Fruit fly (Drosophila melanogaster) whole organism, wandering third instar larva: ENCODE results near the gene CG11560.
A peak's percentile ranks its signal among the peaks of the same experiment; 100 is the strongest.

Source experiments
- Abd-B ChIP-seq: fragments of >200 bp; optimal IDR thresholded peaks from 2 replicates; lab custom pipeline; 2017; ENCODE audit warnings: missing biosample characterization, missing genetic modification characterization
- CG32264 ChIP-seq: fragments of 200-800 bp; sonication (Bioruptor generic); optimal IDR thresholded peaks from 2 replicates; lab custom pipeline; 2016; ENCODE audit warnings: missing biosample characterization, missing genetic modification characterization
- CG9705 ChIP-seq: fragments of 200-800 bp; sonication (Bioruptor generic); optimal IDR thresholded peaks from 2 replicates; lab custom pipeline; 2018; ENCODE audit warnings: missing biosample characterization, mild to moderate bottlenecking, missing genetic modification characterization
- CrebA ChIP-seq: fragments of 200-800 bp; sonication (Bioruptor generic); optimal IDR thresholded peaks from 2 replicates; lab custom pipeline; 2016; ENCODE audit warnings: missing biosample characterization, mild to moderate bottlenecking, missing genetic modification characterization, borderline replicate concordance
- Dfd ChIP-seq: fragments of >200 bp; optimal IDR thresholded peaks from 2 replicates; lab custom pipeline; 2017; ENCODE audit warnings: missing biosample characterization, missing genetic modification characterization
- Dif ChIP-seq: fragments of 200-275, 200-300 bp; sonication (Bioruptor generic); optimal IDR thresholded peaks from 2 replicates; lab custom pipeline; 2018; ENCODE audit warnings: missing biosample characterization, missing genetic modification characterization; ENCODE audit not compliant: partially characterized antibody
- GATAd ChIP-seq: sonication (Bioruptor generic); optimal IDR thresholded peaks from 2 replicates; lab custom pipeline; 2016; ENCODE audit warnings: missing biosample characterization, missing genetic modification characterization
- HLH106 ChIP-seq: fragments of 200-800 bp; optimal IDR thresholded peaks from 3 replicates; lab custom pipeline; 2019; ENCODE audit warnings: missing biosample characterization, mild to moderate bottlenecking, missing genetic modification characterization, moderate library complexity
- Hnf4 ChIP-seq: fragments of 200-800 bp; sonication (Bioruptor generic); optimal IDR thresholded peaks from 2 replicates; lab custom pipeline; 2016; ENCODE audit warnings: missing biosample characterization, mild to moderate bottlenecking, missing genetic modification characterization
- Hr78 ChIP-seq: fragments of >200 bp; optimal IDR thresholded peaks from 2 replicates; lab custom pipeline; 2017; ENCODE audit warnings: missing biosample characterization, missing genetic modification characterization
- Hr83 ChIP-seq: fragments of 200-300 bp; sonication (Bioruptor generic); optimal IDR thresholded peaks from 2 replicates; lab custom pipeline; 2016; ENCODE audit warnings: missing biosample characterization, mild to moderate bottlenecking, missing genetic modification characterization, moderate library complexity; ENCODE audit not compliant: poor library complexity, severe bottlenecking
- Jra ChIP-seq: sonication (Bioruptor generic); optimal IDR thresholded peaks from 2 replicates; lab custom pipeline; 2016; ENCODE audit warnings: missing biosample characterization, missing genetic modification characterization
- Mio ChIP-seq: sonication (Bioruptor generic); optimal IDR thresholded peaks from 2 replicates; lab custom pipeline; 2016; ENCODE audit warnings: missing biosample characterization, missing genetic modification characterization
- Myc ChIP-seq: fragments of >200 bp; optimal IDR thresholded peaks from 2 replicates; lab custom pipeline; 2017
- N ChIP-seq: fragments of >200 bp; optimal IDR thresholded peaks from 2 replicates; lab custom pipeline; 2018; ENCODE audit warnings: missing biosample characterization, missing external identifiers, missing genetic modification characterization
- OdsH ChIP-seq: fragments of 200-800 bp; sonication (Bioruptor generic); optimal IDR thresholded peaks from 2 replicates; lab custom pipeline; 2016; ENCODE audit warnings: missing biosample characterization, mild to moderate bottlenecking, missing genetic modification characterization
- Rel ChIP-seq, 2 experiments: fragments of 200-800 bp; sonication (Bioruptor generic) in 1 of 2; optimal IDR thresholded peaks; 2 replicates in 1 of 2; 3 replicates in 1 of 2; lab custom pipeline; 2016 to 2019; ENCODE audit warnings: mild to moderate bottlenecking in 2 of 2, missing biosample characterization in 2 of 2, missing genetic modification characterization in 2 of 2, moderate library complexity in 1 of 2
- Vsx2 ChIP-seq: fragments of 200-300, 225-300 bp; sonication (Bioruptor generic); optimal IDR thresholded peaks from 2 replicates; lab custom pipeline; 2018; ENCODE audit warnings: missing biosample characterization, missing genetic modification characterization; ENCODE audit not compliant: partially characterized antibody
- br ChIP-seq: fragments of 200-800 bp; sonication (Bioruptor generic); optimal IDR thresholded peaks from 2 replicates; lab custom pipeline; 2016; ENCODE audit warnings: missing biosample characterization, missing genetic modification characterization
- brk ChIP-seq: fragments of 200-800 bp; sonication (Bioruptor generic); optimal IDR thresholded peaks from 2 replicates; lab custom pipeline; 2016; ENCODE audit warnings: missing biosample characterization, mild to moderate bottlenecking, missing genetic modification characterization
- dl ChIP-seq, 2 experiments: fragments of 175-275, 200-275 bp in 1 of 2; fragments of 200-275 bp in 1 of 2; sonication (Bioruptor generic); optimal IDR thresholded peaks; lab custom pipeline; 2018; ENCODE audit warnings: mild to moderate bottlenecking in 2 of 2, missing biosample characterization in 2 of 2, missing genetic modification characterization in 2 of 2, moderate library complexity in 2 of 2; ENCODE audit not compliant: partially characterized antibody in 2 of 2, insufficient read depth in 1 of 2
- dmrt93B ChIP-seq: fragments of 200-800 bp; sonication (Bioruptor generic); optimal IDR thresholded peaks from 2 replicates; lab custom pipeline; 2018; ENCODE audit warnings: missing biosample characterization, mild to moderate bottlenecking, missing genetic modification characterization
- dsf ChIP-seq: sonication (Bioruptor generic); optimal IDR thresholded peaks from 2 replicates; lab custom pipeline; 2016; ENCODE audit warnings: missing biosample characterization, missing genetic modification characterization, borderline replicate concordance
- ey ChIP-seq: fragments of 200-800 bp; sonication (Bioruptor generic); optimal IDR thresholded peaks from 2 replicates; lab custom pipeline; 2016; ENCODE audit warnings: missing biosample characterization, missing genetic modification characterization
- foxo ChIP-seq, 2 experiments: fragments of 200-800 bp; sonication (Bioruptor generic); optimal IDR thresholded peaks; 2 replicates in 1 of 2; 3 replicates in 1 of 2; lab custom pipeline; 2016 to 2017; ENCODE audit warnings: missing biosample characterization in 2 of 2, missing genetic modification characterization in 2 of 2
- fru ChIP-seq: fragments of 200-800 bp; sonication (Bioruptor generic); optimal IDR thresholded peaks from 3 replicates; lab custom pipeline; 2016; ENCODE audit warnings: missing biosample characterization, mild to moderate bottlenecking, missing genetic modification characterization
- h ChIP-seq: fragments of 200-800 bp; sonication (Bioruptor generic); optimal IDR thresholded peaks from 3 replicates; lab custom pipeline; 2016; ENCODE audit warnings: missing biosample characterization, mild to moderate bottlenecking, missing genetic modification characterization
- jim ChIP-seq: fragments of 175-275, 200-325 bp; sonication (Bioruptor generic); optimal IDR thresholded peaks from 2 replicates; lab custom pipeline; 2016; ENCODE audit warnings: missing biosample characterization, mild to moderate bottlenecking, missing genetic modification characterization
- lola ChIP-seq: fragments of >200 bp; optimal IDR thresholded peaks from 2 replicates; lab custom pipeline; 2017; ENCODE audit warnings: missing biosample characterization, missing genetic modification characterization
- pan ChIP-seq: fragments of >200 bp; optimal IDR thresholded peaks from 2 replicates; lab custom pipeline; 2017
- psq ChIP-seq: fragments of 200-800 bp; sonication (Bioruptor generic); optimal IDR thresholded peaks from 3 replicates; lab custom pipeline; 2017; ENCODE audit warnings: missing biosample characterization, mild to moderate bottlenecking, missing genetic modification characterization, moderate library complexity
- rgr ChIP-seq: fragments of 200-800 bp; sonication (Bioruptor generic); optimal IDR thresholded peaks from 3 replicates; lab custom pipeline; 2016; ENCODE audit warnings: missing biosample characterization, mild to moderate bottlenecking, missing genetic modification characterization
- sage ChIP-seq: fragments of 200-800 bp; sonication (Bioruptor generic); optimal IDR thresholded peaks from 2 replicates; lab custom pipeline; 2016; ENCODE audit warnings: missing biosample characterization, mild to moderate bottlenecking, missing genetic modification characterization
- sv ChIP-seq: fragments of 200-800 bp; sonication (Bioruptor generic); optimal IDR thresholded peaks from 3 replicates; lab custom pipeline; 2016; ENCODE audit warnings: missing biosample characterization, missing genetic modification characterization
- usp ChIP-seq: fragments of >200 bp; optimal IDR thresholded peaks from 2 replicates; lab custom pipeline; 2017; ENCODE audit warnings: missing biosample characterization, missing genetic modification characterization
- woc ChIP-seq: sonication (Bioruptor generic); optimal IDR thresholded peaks from 2 replicates; lab custom pipeline; 2016; ENCODE audit warnings: missing biosample characterization, mild to moderate bottlenecking, missing genetic modification characterization

The CG11560 gene

DNA sequence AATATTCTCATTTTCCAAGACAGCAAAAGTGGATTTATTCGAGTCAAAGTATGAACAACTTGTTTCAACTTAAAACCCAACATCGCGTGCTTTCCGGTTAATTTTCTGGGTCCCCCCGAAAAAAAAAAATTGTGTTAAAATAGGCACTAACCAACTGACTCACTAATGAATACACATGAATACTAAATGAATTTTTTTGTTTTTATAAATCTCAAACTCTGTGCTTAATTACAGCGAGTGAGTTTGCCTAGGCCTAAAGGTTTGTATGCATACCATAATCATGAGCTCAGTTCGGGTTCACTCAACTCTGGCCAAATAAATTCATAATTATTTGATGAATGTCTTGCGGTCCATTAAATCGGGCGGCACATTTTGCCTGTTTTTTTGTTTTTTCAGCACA lies 12.4 kb upstream of the CG11560 start:
- TF ChIP-seq Rel (GFP tag; optimal IDR thresholded peaks at IDR 0.05; lab: Kevin White, UChicago) (no peak), Rel (tag; optimal IDR thresholded peaks at IDR 0.05; lab: Kevin White, UChicago) (no peak), usp (GFP tag; lab: Kevin White, UChicago) (no peak), dl (GFP tag; optimal IDR thresholded peaks at IDR 0.05; lab: Kevin White, UChicago; ENCODE audit: insufficient read depth in 1 of 2, partially characterized antibody in 2 of 2) (no peak)

dm6 chr3L:12108515-12108914 lies 11.3 kb upstream of the CG11560 start:
- TF ChIP-seq Rel (GFP tag; optimal IDR thresholded peaks at IDR 0.05; lab: Kevin White, UChicago) (no peak), Rel (tag; optimal IDR thresholded peaks at IDR 0.05; lab: Kevin White, UChicago) (no peak), HLH106 (tag; lab: Kevin White, UChicago) (no peak), OdsH (GFP tag; lab: Kevin White, UChicago) (no peak), sv (GFP tag; lab: Kevin White, UChicago) (no peak), GATAd (GFP tag; lab: Kevin White, UChicago) (no peak), N (GFP tag; lab: Kevin White, UChicago) (no peak), h (GFP tag; lab: Kevin White, UChicago) (no peak), lola (GFP tag; lab: Kevin White, UChicago) (no peak), rgr (no peak), pan (lab: Kevin White, UChicago) (no peak), Hnf4 (GFP tag; lab: Kevin White, UChicago) (no peak), Jra (no peak), psq (GFP tag; lab: Kevin White, UChicago) (no peak), Hr83 (GFP tag; lab: Kevin White, UChicago) (no peak), Mio (GFP tag; lab: Kevin White, UChicago) (no peak), Dif (GFP tag; lab: Kevin White, UChicago) (no peak), Abd-B (no peak), Dfd (no peak)

DNA sequence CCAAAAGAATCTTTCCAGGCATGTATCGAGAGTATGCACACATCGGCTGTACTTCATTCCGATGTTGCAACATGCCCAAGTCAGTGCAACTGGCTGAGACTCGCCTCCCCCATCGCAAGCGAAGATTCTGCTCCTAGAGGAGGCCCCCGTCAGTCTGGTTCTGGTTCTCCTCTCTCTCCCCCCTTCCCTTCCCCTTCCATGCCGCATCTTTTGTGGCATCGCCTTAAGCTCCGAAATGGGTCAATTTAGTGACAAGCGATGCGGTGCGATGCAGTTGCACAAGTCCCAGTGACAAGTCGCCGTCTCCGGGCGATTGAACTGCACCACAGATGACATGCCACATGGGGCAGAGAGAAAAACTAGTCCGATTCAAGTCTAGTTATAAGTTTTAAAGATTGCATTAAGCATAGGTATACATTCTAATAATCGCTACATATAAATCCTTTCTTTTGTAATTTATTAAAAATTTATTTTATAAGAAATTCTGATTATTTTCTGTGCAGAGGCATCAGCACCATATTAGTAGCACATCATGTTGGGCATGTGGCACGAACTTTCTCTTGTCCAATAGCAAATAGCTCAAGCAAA lies 10.7 kb upstream of the CG11560 start:
- no peak for TF ChIP-seq GATAd (GFP tag; lab: Kevin White, UChicago)
- no peak for TF ChIP-seq Mio (GFP tag; lab: Kevin White, UChicago)
- no peak for TF ChIP-seq Dfd
- no peak for TF ChIP-seq dsf
- no peak for TF ChIP-seq rgr
- TF ChIP-seq foxo (GFP tag; optimal IDR thresholded peaks at IDR 0.05; lab: Kevin White, UChicago): no peak
- no peak for TF ChIP-seq brk
- no peak for TF ChIP-seq N (GFP tag; lab: Kevin White, UChicago)
- TF ChIP-seq CrebA (GFP tag; lab: Kevin White, UChicago): no peak
- TF ChIP-seq CG32264 (GFP tag; lab: Kevin White, UChicago): no peak
- TF ChIP-seq Rel (GFP tag; optimal IDR thresholded peaks at IDR 0.05; lab: Kevin White, UChicago): no peak
- TF ChIP-seq Rel (tag; optimal IDR thresholded peaks at IDR 0.05; lab: Kevin White, UChicago): no peak
- TF ChIP-seq HLH106 (tag; lab: Kevin White, UChicago): no peak
- no peak for TF ChIP-seq lola (GFP tag; lab: Kevin White, UChicago)
- TF ChIP-seq Abd-B: no peak
- TF ChIP-seq Hnf4 (GFP tag; lab: Kevin White, UChicago): no peak
- no peak for TF ChIP-seq Myc (lab: Kevin White, UChicago)
- TF ChIP-seq pan (lab: Kevin White, UChicago): no peak
- TF ChIP-seq fru (GFP tag; lab: Kevin White, UChicago): no peak

dm6 chr3L:12111081-12111958 lies 8.5 kb upstream of the CG11560 start:
- TF ChIP-seq Mio (GFP tag; lab: Kevin White, UChicago) (no peak), CG32264 (GFP tag; lab: Kevin White, UChicago) (no peak), lola (GFP tag; lab: Kevin White, UChicago) (no peak), CG9705 (GFP tag; lab: Kevin White, UChicago) (peak; percentile 20), fru (GFP tag; lab: Kevin White, UChicago) (peak; percentile 67), Vsx2 (GFP tag; lab: Kevin White, UChicago) (peak; percentile 75), GATAd (GFP tag; lab: Kevin White, UChicago) (no peak), HLH106 (tag; lab: Kevin White, UChicago) (peak; percentile 88), Hr78 (GFP tag; lab: Kevin White, UChicago) (no peak), CrebA (GFP tag; lab: Kevin White, UChicago) (no peak), dsf (peak; percentile 18), h (GFP tag; lab: Kevin White, UChicago) (peak; percentile 68), N (GFP tag; lab: Kevin White, UChicago) (no peak), brk (no peak), Abd-B (no peak), psq (GFP tag; lab: Kevin White, UChicago) (peak; percentile 99), sv (GFP tag; lab: Kevin White, UChicago) (peak; percentile 36), jim (GFP tag; lab: Kevin White, UChicago) (no peak), Hnf4 (GFP tag; lab: Kevin White, UChicago) (peak; percentile 57), OdsH (GFP tag; lab: Kevin White, UChicago) (peak; percentile 78), Hr83 (GFP tag; lab: Kevin White, UChicago) (no peak), pan (lab: Kevin White, UChicago) (no peak), ey (GFP tag; lab: Kevin White, UChicago) (peak; percentile 41), br (peak; percentile 56), Myc (lab: Kevin White, UChicago) (no peak), dmrt93B (GFP tag; lab: Kevin White, UChicago) (peak; percentile 62), woc (GFP tag; lab: Kevin White, UChicago) (peak; percentile 2), sage (no peak), rgr (peak; percentile 75)
